Fruit fly (Drosophila melanogaster): ENCODE results near the gene PolrMT.

Gene PolrMT

DNA sequence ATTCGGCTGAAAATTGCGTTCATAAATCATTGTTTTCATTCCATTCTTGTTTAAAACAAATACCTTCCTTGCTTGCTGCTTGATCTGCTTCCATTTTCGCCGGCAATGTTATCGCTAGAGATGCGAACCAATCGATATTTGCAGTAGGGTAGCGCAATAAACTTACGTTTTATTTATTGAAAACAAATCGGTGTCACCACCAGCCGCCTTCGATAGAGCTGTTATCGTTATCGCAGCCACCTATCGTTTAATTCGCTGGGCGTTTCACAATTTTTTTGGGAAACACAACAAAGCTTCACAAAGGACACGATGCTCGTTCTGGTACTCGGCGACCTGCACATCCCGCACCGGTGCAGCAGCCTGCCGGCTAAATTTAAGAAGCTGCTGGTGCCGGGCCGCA, 42.4 kb upstream of the PolrMT start, which contains the start of the genes Tfb4 and Vps29 (continued):
- peak; percentile 80 for TF ChIP-seq Scr (GFP tag; IDR thresholded peaks at IDR 0.05; ENCODE audit: partially characterized antibody)
- TF ChIP-seq CG11695 (GFP tag; IDR thresholded peaks at IDR 0.05): 0 out of 3 replicates have a peak, but pooled peaks have one; percentile 12
- TF ChIP-seq Six4 (GFP tag; optimal IDR thresholded peaks at IDR 0.05): peak; percentile 26
- TF ChIP-seq GATAe (GFP tag; conservative IDR thresholded peaks at IDR 0.05): no peak
- peak; percentile 99 for TF ChIP-seq CG34224 (GFP tag; IDR thresholded peaks at IDR 0.05; ENCODE audit: partially characterized antibody)
- TF ChIP-seq chinmo (GFP tag; IDR thresholded peaks at IDR 0.05; ENCODE audit: partially characterized antibody): peak; percentile 96
- TF ChIP-seq pnt (GFP tag; optimal IDR thresholded peaks at IDR 0.05): no peak
- TF ChIP-seq zen2 (GFP tag; IDR thresholded peaks at IDR 0.05; ENCODE audit: partially characterized antibody): peak; percentile 98
- TF ChIP-seq Lpt (GFP tag; optimal IDR thresholded peaks at IDR 0.05): no peak
- TF ChIP-seq CG2129 (GFP tag; IDR thresholded peaks at IDR 0.05; ENCODE audit: partially characterized antibody): peak; percentile 70
- TF ChIP-seq CG9932 (GFP tag; IDR thresholded peaks at IDR 0.05): peak; percentile 87
- TF ChIP-seq CG14965 (GFP tag; optimal IDR thresholded peaks at IDR 0.05; ENCODE audit: borderline replicate concordance): no peak
- peak; percentile 33; the same call in 1 of the 2 replicates for TF ChIP-seq CG17328 (GFP tag; IDR thresholded peaks at IDR 0.05)
- TF ChIP-seq ems (GFP tag; optimal IDR thresholded peaks at IDR 0.05): peak; percentile 67
- peak; percentile 75 for TF ChIP-seq CG6689 (GFP tag; IDR thresholded peaks at IDR 0.05)
- TF ChIP-seq NFAT (GFP tag; IDR thresholded peaks at IDR 0.05): peak; percentile 66; the same call in 1 of the 2 replicates
- TF ChIP-seq H2.0 (GFP tag; IDR thresholded peaks at IDR 0.05): peak; percentile 46; the same call in 1 of the 2 replicates
- TF ChIP-seq lov (optimal IDR thresholded peaks at IDR 0.05): no peak
- peak; percentile 66; the same call in 1 of the 3 replicates for TF ChIP-seq lov (GFP tag; IDR thresholded peaks at IDR 0.05)
- peak; percentile 70 for TF ChIP-seq sob (GFP tag; IDR thresholded peaks at IDR 0.05)
- TF ChIP-seq Chrac-16 (GFP tag; optimal IDR thresholded peaks at IDR 0.05): peak; percentile 49
- no peak for TF ChIP-seq sima (GFP tag; optimal IDR thresholded peaks at IDR 0.05)
- peak; percentile 60; the same call in 1 of the 4 replicates for TF ChIP-seq Gug (GFP tag; IDR thresholded peaks at IDR 0.05)
- TF ChIP-seq sc (optimal IDR thresholded peaks at IDR 0.05): no peak
- no peak for TF ChIP-seq sc (GFP tag; optimal IDR thresholded peaks at IDR 0.05)
- no peak for TF ChIP-seq CG13296 (GFP tag; optimal IDR thresholded peaks at IDR 0.05)
- peak; percentile 97 for TF ChIP-seq bbx (GFP tag; IDR thresholded peaks at IDR 0.05; ENCODE audit: partially characterized antibody)
- peak; percentile 15; the same call in 1 of the 3 replicates for TF ChIP-seq dysf (GFP tag; IDR thresholded peaks at IDR 0.05)
- TF ChIP-seq rib (GFP tag; IDR thresholded peaks at IDR 0.05): peak; percentile 62; the same call in 1 of the 2 replicates
- peak; percentile 70 for TF ChIP-seq pzg (GFP tag; optimal IDR thresholded peaks at IDR 0.05)
- no peak for TF ChIP-seq hkb (optimal IDR thresholded peaks at IDR 0.05)
- peak; percentile 61 for TF ChIP-seq hkb (GFP tag; IDR thresholded peaks at IDR 0.05)
- peak; percentile 53 to 58 for TF ChIP-seq Pdp1 (GFP tag; optimal IDR thresholded peaks at IDR 0.05)
- TF ChIP-seq CG16779 (GFP tag; IDR thresholded peaks at IDR 0.05): 0 out of 2 replicates have a peak, but pooled peaks have one; percentile 38
- TF ChIP-seq Hmr (GFP tag; optimal IDR thresholded peaks at IDR 0.05): no peak
- no peak for TF ChIP-seq nerfin-1 (tag; optimal IDR thresholded peaks at IDR 0.05)
- TF ChIP-seq B-H2 (GFP tag; optimal IDR thresholded peaks at IDR 0.05): peak; percentile 56
- TF ChIP-seq vvl (GFP tag; IDR thresholded peaks at IDR 0.05): peak; percentile 58; the same call in 1 of the 2 replicates
- TF ChIP-seq br (optimal IDR thresholded peaks at IDR 0.05): no peak
- TF ChIP-seq CG4617 (GFP tag; optimal IDR thresholded peaks at IDR 0.05; ENCODE audit: borderline replicate concordance): peak; percentile 74
- peak; percentile 46 for TF ChIP-seq Fer1 (GFP tag; optimal IDR thresholded peaks at IDR 0.05)
- TF ChIP-seq knrl (GFP tag; IDR thresholded peaks at IDR 0.05; ENCODE audit: partially characterized antibody): peak; percentile 71; the same call in 2 of the 3 replicates
- TF ChIP-seq CG1024 (GFP tag; IDR thresholded peaks at IDR 0.05): 0 out of 2 replicates have a peak, but pooled peaks have one; percentile 32
- TF ChIP-seq gt (GFP tag; IDR thresholded peaks at IDR 0.05): no peak
- TF ChIP-seq nerfin-2 (GFP tag; IDR thresholded peaks at IDR 0.05; ENCODE audit: partially characterized antibody): peak; percentile 98
- TF ChIP-seq Side (GFP tag; optimal IDR thresholded peaks at IDR 0.05): peak; percentile 63
- TF ChIP-seq prd (optimal IDR thresholded peaks at IDR 0.05): no peak
- peak; percentile 31; the same call in 1 of the 3 replicates for TF ChIP-seq prd (GFP tag; IDR thresholded peaks at IDR 0.05)
- TF ChIP-seq kah (GFP tag; optimal IDR thresholded peaks at IDR 0.05): no peak
- TF ChIP-seq shn (GFP tag; optimal IDR thresholded peaks at IDR 0.05): peak; percentile 18
- TF ChIP-seq Lhr (GFP tag; optimal IDR thresholded peaks at IDR 0.05): no peak
